Worm (Caenorhabditis elegans) whole organism, L1 larva: ENCODE data around the gene srlf-20.

Experiments
- C04F5.9 ChIP-seq: sonication (generic microtip); optimal IDR thresholded peaks from 2 replicates; lab custom pipeline; 2016; ENCODE audit warnings: missing genetic modification characterization, missing compliant biosample characterization
- C16A3.4 ChIP-seq: fragments of 150-350 bp; optimal IDR thresholded peaks from 2 replicates; lab custom pipeline; 2014; ENCODE audit warnings: missing biosample characterization, missing genetic modification characterization
- C34B4.2 ChIP-seq: sonication (generic microtip); optimal IDR thresholded peaks from 2 replicates; lab custom pipeline; 2017; ENCODE audit warnings: mild to moderate bottlenecking, missing genetic modification characterization, missing compliant biosample characterization
- aha-1 ChIP-seq: fragments of 150-350 bp; optimal IDR thresholded peaks from 2 replicates; lab custom pipeline; 2014; ENCODE audit warnings: missing biosample characterization, missing genetic modification characterization
- alr-1 ChIP-seq: fragments of 200-800 bp; sonication (Bioruptor generic); optimal IDR thresholded peaks from 2 replicates; lab custom pipeline; 2018; ENCODE audit warnings: borderline replicate concordance, mild to moderate bottlenecking, missing genetic modification characterization, missing compliant biosample characterization
- aly-2 ChIP-seq: fragments of 150-350 bp; optimal IDR thresholded peaks from 2 replicates; lab custom pipeline; 2014; ENCODE audit warnings: missing biosample characterization, missing genetic modification characterization
- ama-1 ChIP-seq: fragments of 150-350 bp; optimal IDR thresholded peaks from 2 replicates; lab custom pipeline; 2014
- blmp-1 ChIP-seq: fragments of 150-350 bp; optimal IDR thresholded peaks from 2 replicates; lab custom pipeline; 2014; ENCODE audit warnings: missing biosample characterization, missing genetic modification characterization
- ceh-63 ChIP-seq: fragments of 200-800 bp; sonication (Bioruptor generic); optimal IDR thresholded peaks from 2 replicates; lab custom pipeline; 2018; ENCODE audit warnings: mild to moderate bottlenecking, missing genetic modification characterization, missing compliant biosample characterization
- ceh-8 ChIP-seq: fragments of 200-800 bp; sonication (Bioruptor generic); optimal IDR thresholded peaks from 2 replicates; lab custom pipeline; 2018; ENCODE audit warnings: mild to moderate bottlenecking, missing genetic modification characterization, moderate library complexity, missing compliant biosample characterization
- ceh-88 ChIP-seq: fragments of 200-800 bp; sonication (Bioruptor generic); IDR thresholded peaks from 2 replicates; pipeline ENCODE4 v1.3.6; 2022; ENCODE audit warnings: missing genetic modification characterization, missing compliant biosample characterization
- ceh-90 ChIP-seq: sonication (generic microtip); optimal IDR thresholded peaks from 2 replicates; lab custom pipeline; 2016; ENCODE audit warnings: missing genetic modification characterization, missing compliant biosample characterization
- dsc-1 ChIP-seq: sonication (generic microtip); optimal IDR thresholded peaks from 2 replicates; lab custom pipeline; 2016; ENCODE audit warnings: mild to moderate bottlenecking, missing genetic modification characterization, missing compliant biosample characterization
- efl-1 ChIP-seq, 4 experiments: fragments of 150-350 bp; optimal IDR thresholded peaks in 3 of 4; peaks in 1 of 4; 1 replicate in 1 of 4; 2 replicates in 3 of 4; lab custom pipeline; 2014; ENCODE audit warnings: missing biosample characterization in 2 of 4, missing genetic modification characterization in 2 of 4, missing genetic modification reagents in 2 of 4
- egl-13 ChIP-seq: sonication (generic microtip); optimal IDR thresholded peaks from 2 replicates; lab custom pipeline; 2016; ENCODE audit warnings: missing genotype, missing genetic modification reagents, missing genetic modification characterization, missing compliant biosample characterization
- ets-5 ChIP-seq: fragments of 200-800 bp; sonication (Bioruptor generic); IDR thresholded peaks from 2 replicates; pipeline ENCODE4 v1.3.6; 2022; ENCODE audit warnings: missing genetic modification characterization, missing compliant biosample characterization
- fkh-4 ChIP-seq: sonication (generic microtip); optimal IDR thresholded peaks from 2 replicates; lab custom pipeline; 2016; ENCODE audit warnings: missing compliant biosample characterization, missing genetic modification characterization, borderline replicate concordance
- fkh-8 ChIP-seq: sonication (generic microtip); optimal IDR thresholded peaks from 2 replicates; lab custom pipeline; 2016; ENCODE audit warnings: mild to moderate bottlenecking, missing genetic modification characterization, missing compliant biosample characterization
- fos-1 ChIP-seq: fragments of 150-350 bp; optimal IDR thresholded peaks from 2 replicates; lab custom pipeline; 2014; ENCODE audit warnings: missing biosample characterization, missing genetic modification characterization
- jun-1 ChIP-seq: fragments of 150-350 bp; optimal IDR thresholded peaks from 2 replicates; lab custom pipeline; 2014; ENCODE audit warnings: missing biosample characterization, missing genetic modification reagents, missing genetic modification characterization
- lin-13 ChIP-seq: fragments of 150-350 bp; optimal IDR thresholded peaks from 2 replicates; lab custom pipeline; 2014; ENCODE audit warnings: missing biosample characterization, missing genetic modification reagents, missing genetic modification characterization
- lin-35 ChIP-seq, 2 experiments: fragments of 150-350 bp; optimal IDR thresholded peaks; 2 replicates each; lab custom pipeline; 2014; ENCODE audit warnings: missing biosample characterization in 2 of 2, missing genetic modification characterization in 2 of 2, missing genetic modification reagents in 2 of 2
- lin-39 ChIP-seq: fragments of 150-350 bp; optimal IDR thresholded peaks from 2 replicates; lab custom pipeline; 2014; ENCODE audit warnings: missing biosample characterization, missing genetic modification reagents, missing genetic modification characterization
- lir-3 ChIP-seq: sonication (generic microtip); optimal IDR thresholded peaks from 2 replicates; lab custom pipeline; 2016; ENCODE audit warnings: mild to moderate bottlenecking, missing genetic modification characterization, moderate library complexity, missing compliant biosample characterization; ENCODE audit not compliant: poor library complexity
- lsy-2 ChIP-seq, 2 experiments: fragments of 150-350 bp; optimal IDR thresholded peaks; 2 replicates each; lab custom pipeline; 2014; ENCODE audit warnings: missing biosample characterization in 2 of 2, missing genetic modification characterization in 2 of 2
- mef-2 ChIP-seq: fragments of 150-350 bp; optimal IDR thresholded peaks from 2 replicates; lab custom pipeline; 2014; ENCODE audit warnings: missing biosample characterization, missing genetic modification characterization
- nhr-12 ChIP-seq: sonication (generic microtip); optimal IDR thresholded peaks from 2 replicates; lab custom pipeline; 2017; ENCODE audit warnings: missing biosample characterization, missing genetic modification characterization
- nhr-237 ChIP-seq: fragments of 150-350 bp; optimal IDR thresholded peaks from 2 replicates; lab custom pipeline; 2014; ENCODE audit warnings: missing biosample characterization, missing genetic modification characterization
- nhr-28 ChIP-seq: fragments of 150-350 bp; optimal IDR thresholded peaks from 2 replicates; lab custom pipeline; 2014; ENCODE audit warnings: missing biosample characterization, missing genetic modification characterization
- nhr-85 ChIP-seq: sonication (generic microtip); peaks from one replicate; lab custom pipeline; 2016; ENCODE audit warnings: missing genetic modification characterization, inconsistent platforms, missing compliant biosample characterization
- pax-3 ChIP-seq: fragments of 200-800 bp; sonication (Bioruptor generic); optimal IDR thresholded peaks from 2 replicates; lab custom pipeline; 2018; ENCODE audit warnings: mild to moderate bottlenecking, missing genetic modification characterization, moderate library complexity, missing compliant biosample characterization
- pqm-1 ChIP-seq: sonication (generic microtip); optimal IDR thresholded peaks from 3 replicates; lab custom pipeline; 2017; ENCODE audit warnings: missing biosample characterization, missing genetic modification characterization
- sptf-1 ChIP-seq: fragments of 150-350 bp; optimal IDR thresholded peaks from 2 replicates; lab custom pipeline; 2014; ENCODE audit warnings: missing biosample characterization, missing genetic modification characterization
- tbx-2 ChIP-seq: sonication (generic microtip); optimal IDR thresholded peaks from 2 replicates; lab custom pipeline; 2016; ENCODE audit warnings: missing genetic modification characterization, missing compliant biosample characterization
- tlp-1 ChIP-seq: fragments of 150-350 bp; optimal IDR thresholded peaks from 2 replicates; lab custom pipeline; 2014; ENCODE audit warnings: missing biosample characterization, missing genetic modification characterization
- unc-30 ChIP-seq: sonication (generic microtip); optimal IDR thresholded peaks from 2 replicates; lab custom pipeline; 2017; ENCODE audit warnings: missing biosample characterization, missing genetic modification characterization
- unc-62 ChIP-seq: fragments of 150-350 bp; optimal IDR thresholded peaks from 2 replicates; lab custom pipeline; 2014; ENCODE audit warnings: missing biosample characterization, missing genetic modification reagents, missing genetic modification characterization
- ztf-11 ChIP-seq, 2 experiments: sonication (generic microtip); optimal IDR thresholded peaks; 2 replicates each; lab custom pipeline; 2016 to 2017; ENCODE audit warnings: missing genetic modification characterization in 2 of 2, missing biosample characterization in 1 of 2, missing compliant biosample characterization in 1 of 2

The srlf-20 gene

DNA sequence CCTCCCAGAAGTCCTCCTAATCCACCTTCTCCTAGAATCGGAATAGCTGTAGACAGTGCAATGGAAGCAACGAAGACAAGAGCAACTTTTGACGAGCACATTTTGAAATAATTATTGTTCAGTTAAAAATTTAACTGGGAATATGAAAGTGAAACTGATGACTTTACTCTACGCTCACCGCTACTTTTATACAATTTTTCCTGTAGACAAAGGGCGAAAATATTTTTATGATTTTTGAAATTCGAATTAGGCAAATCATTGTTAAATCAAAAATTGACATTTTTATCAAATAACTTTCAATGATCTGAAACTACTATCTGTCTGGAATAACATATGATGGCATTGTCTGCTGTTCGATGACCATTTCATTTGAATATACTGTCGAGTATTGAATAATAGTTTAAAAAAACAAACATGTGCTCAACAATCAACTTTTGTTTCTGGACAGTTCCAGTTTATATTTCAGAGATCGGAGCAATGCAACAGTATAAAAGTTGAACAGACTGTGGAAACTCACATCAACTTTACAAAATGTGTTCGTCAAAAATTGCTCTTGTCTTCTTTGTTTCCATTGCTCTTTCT, at the start of gene srlf-20, which contains the start of gene srlf-23:
Gene srlf-20, plus strand, starts transcription at position 532 of the 582 bp plus-strand sequence.
Gene srlf-23, minus strand, starts transcription at position 101 of the 582 bp plus-strand sequence.
- TF ChIP-seq lir-3 (tag; lab: Kevin White, UChicago) (no peak), fkh-4 (tag; lab: Kevin White, UChicago) (no peak), efl-1 (optimal IDR thresholded peaks at IDR 0.05; lab: Kevin White, UChicago) (no peak), efl-1 (GFP tag; optimal IDR thresholded peaks at IDR 0.05 in 1 of 2; lab: Kevin White, UChicago) (no peak), alr-1 (no peak), pax-3 (tag; lab: Kevin White, UChicago) (no peak), lin-13 (no peak), C16A3.4 (no peak), ceh-8 (GFP tag; lab: Kevin White, UChicago) (no peak), jun-1 (no peak), mef-2 (tag; lab: Kevin White, UChicago) (no peak), aly-2 (no peak), nhr-237 (tag; lab: Kevin White, UChicago) (no peak), C34B4.2 (tag; lab: Kevin White, UChicago) (no peak), ceh-90 (tag; lab: Kevin White, UChicago) (no peak), lin-35 (GFP tag; optimal IDR thresholded peaks at IDR 0.05; lab: Kevin White, UChicago) (no peak), ama-1 (no peak), ets-5 (GFP tag; lab: Robert Waterston, UW) (no peak), pqm-1 (tag; lab: Kevin White, UChicago) (no peak), egl-13 (tag; lab: Kevin White, UChicago) (no peak)
- TF ChIP-seq, all 84 proteins: peak for 0

DNA sequence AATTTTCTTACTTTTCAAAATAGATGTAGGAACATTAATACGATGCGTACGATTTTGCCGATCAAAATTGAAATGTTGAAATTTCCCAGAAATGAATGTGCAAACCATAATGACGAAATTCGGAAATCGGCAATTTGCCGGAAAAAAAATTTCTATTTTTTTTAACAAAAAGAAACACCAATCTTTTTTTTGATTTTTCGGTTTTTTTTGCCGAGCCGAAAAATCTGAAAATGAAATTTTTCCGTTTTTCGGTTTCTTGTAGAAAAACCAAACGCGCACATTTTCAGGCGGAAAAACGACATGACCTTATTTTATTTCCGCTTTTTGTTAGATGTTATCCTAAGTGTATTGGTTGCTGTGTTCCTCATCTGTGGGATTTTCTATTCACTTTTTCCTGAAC, 46.2 kb upstream of the srlf-20 start, which contains the start of gene srbc-13:
Gene srbc-13, plus strand, starts transcription at position 301 of the 400 bp plus-strand sequence.
- TF ChIP-seq C04F5.9 (tag; lab: Kevin White, UChicago) (no peak), efl-1 (optimal IDR thresholded peaks at IDR 0.05; lab: Kevin White, UChicago) (no peak), efl-1 (GFP tag; optimal IDR thresholded peaks at IDR 0.05 in 1 of 2; lab: Kevin White, UChicago) (no peak), nhr-237 (tag; lab: Kevin White, UChicago) (no peak), unc-30 (no peak), nhr-12 (tag; lab: Kevin White, UChicago) (no peak), unc-62 (GFP tag; lab: Kevin White, UChicago) (no peak), ztf-11 (tag; optimal IDR thresholded peaks at IDR 0.05; lab: Kevin White, UChicago) (no peak), ceh-88 (GFP tag; lab: Robert Waterston, UW) (no peak), lsy-2 (tag; optimal IDR thresholded peaks at IDR 0.05; lab: Kevin White, UChicago) (no peak), tbx-2 (tag; lab: Kevin White, UChicago) (no peak), dsc-1 (no peak), blmp-1 (no peak), nhr-28 (tag; lab: Kevin White, UChicago) (no peak), lin-39 (tag; lab: Kevin White, UChicago) (no peak), tlp-1 (tag; lab: Kevin White, UChicago) (no peak), fos-1 (tag; lab: Kevin White, UChicago) (no peak), aha-1 (tag; lab: Kevin White, UChicago) (no peak), C16A3.4 (no peak), ceh-63 (no peak), fkh-8 (no peak)

DNA sequence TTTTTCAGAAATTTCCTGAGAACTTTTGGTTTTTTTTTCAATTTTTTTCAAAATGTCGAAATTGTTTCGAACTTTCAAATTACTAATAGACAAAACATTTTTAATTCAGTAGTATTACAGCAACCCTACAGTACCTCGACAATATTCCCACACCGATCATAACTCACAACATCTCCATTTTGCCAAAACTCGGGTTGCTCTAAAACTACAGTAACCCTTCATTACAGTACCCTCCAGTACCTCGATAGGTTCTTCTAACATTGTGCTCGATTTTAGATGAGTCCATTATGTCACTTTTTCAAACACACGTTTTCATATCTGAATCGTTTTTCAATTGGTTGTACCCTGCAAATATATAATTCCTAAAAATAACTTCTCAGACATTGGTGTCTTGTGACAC, 44.7 kb upstream of the srlf-20 start:
- TF ChIP-seq efl-1 (optimal IDR thresholded peaks at IDR 0.05; lab: Kevin White, UChicago), result no peak
- TF ChIP-seq efl-1 (GFP tag; optimal IDR thresholded peaks at IDR 0.05 in 1 of 2; lab: Kevin White, UChicago), result peak in 1 of 2 experiments; percentile 56
- TF ChIP-seq nhr-85 (tag; lab: Kevin White, UChicago), result peak; percentile 52
- TF ChIP-seq aha-1 (tag; lab: Kevin White, UChicago), result no peak
- TF ChIP-seq unc-62 (GFP tag; lab: Kevin White, UChicago), result no peak
- no peak for TF ChIP-seq sptf-1 (tag; lab: Kevin White, UChicago)
- no peak for TF ChIP-seq ceh-88 (GFP tag; lab: Robert Waterston, UW)
